Fruit fly (Drosophila melanogaster) whole organism, adult: Measurements from ENCODE around the gene slpr.

Source experiments
- CG11617 ChIP-seq: fragments of 200-800 bp; sonication (Bioruptor generic); optimal IDR thresholded peaks from 2 replicates; lab custom pipeline; 2017; ENCODE audit warnings: mild to moderate bottlenecking, missing biosample characterization, missing genetic modification reagents, missing genetic modification characterization
- CG12768 ChIP-seq: fragments of 200-800 bp; sonication (Bioruptor generic); optimal IDR thresholded peaks from 2 replicates; lab custom pipeline; 2017; ENCODE audit warnings: missing biosample characterization, missing genetic modification characterization, mild to moderate bottlenecking, moderate library complexity, missing genetic modification reagents
- CG14711 ChIP-seq: fragments of 200-800 bp; sonication (Bioruptor generic); optimal IDR thresholded peaks from 2 replicates; lab custom pipeline; 2018; ENCODE audit warnings: missing biosample characterization, mild to moderate bottlenecking, missing genetic modification characterization, moderate library complexity
- CG1620 ChIP-seq: fragments of 200-800 bp; sonication (Bioruptor generic); optimal IDR thresholded peaks from 2 replicates; lab custom pipeline; 2016; ENCODE audit warnings: missing biosample characterization, missing genetic modification characterization
- CG33017 ChIP-seq: fragments of 200-800 bp; sonication (Bioruptor generic); optimal IDR thresholded peaks from 2 replicates; lab custom pipeline; 2018; ENCODE audit warnings: missing biosample characterization, mild to moderate bottlenecking, missing genetic modification characterization, moderate library complexity
- CG5204 ChIP-seq: fragments of 200-800 bp; sonication (Bioruptor generic); optimal IDR thresholded peaks from 2 replicates; lab custom pipeline; 2016; ENCODE audit warnings: missing biosample characterization, missing genetic modification characterization
- CG7045 ChIP-seq: fragments of 200-800 bp; sonication (Bioruptor generic); optimal IDR thresholded peaks from 2 replicates; lab custom pipeline; 2017; ENCODE audit warnings: missing biosample characterization, mild to moderate bottlenecking, missing genetic modification characterization
- CG7101 ChIP-seq: fragments of 200-800 bp; sonication (Bioruptor generic); optimal IDR thresholded peaks from 2 replicates; lab custom pipeline; 2018; ENCODE audit warnings: missing biosample characterization, mild to moderate bottlenecking, missing genetic modification characterization, moderate library complexity
- Clk ChIP-seq: fragments of 200-800 bp; sonication (Bioruptor generic); optimal IDR thresholded peaks from 2 replicates; lab custom pipeline; 2017; ENCODE audit warnings: missing biosample characterization, missing genetic modification characterization
- Crg-1 ChIP-seq: fragments of 200-800 bp; sonication (Bioruptor generic); optimal IDR thresholded peaks from 2 replicates; lab custom pipeline; 2016; ENCODE audit warnings: missing biosample characterization, missing genetic modification characterization
- Hr96 ChIP-seq: fragments of 200-800 bp; sonication (Bioruptor generic); optimal IDR thresholded peaks from 2 replicates; lab custom pipeline; 2016; ENCODE audit warnings: missing biosample characterization, missing genetic modification characterization
- Mnt ChIP-seq: fragments of 200-800 bp; sonication (Bioruptor generic); optimal IDR thresholded peaks from 2 replicates; lab custom pipeline; 2016; ENCODE audit warnings: missing biosample characterization, mild to moderate bottlenecking, missing genetic modification characterization
- bab1 ChIP-seq: fragments of 200-800 bp; sonication (Bioruptor generic); optimal IDR thresholded peaks from 3 replicates; lab custom pipeline; 2019; ENCODE audit warnings: missing biosample characterization, mild to moderate bottlenecking, missing genetic modification characterization, moderate library complexity
- cic ChIP-seq: fragments of 200-800 bp; sonication (Bioruptor generic); optimal IDR thresholded peaks from 2 replicates; lab custom pipeline; 2017; ENCODE audit warnings: missing biosample characterization, mild to moderate bottlenecking, missing genetic modification characterization, moderate library complexity
- cnc ChIP-seq, 2 experiments: fragments of >200 bp; optimal IDR thresholded peaks; 2 replicates each; lab custom pipeline; 2017
- kay ChIP-seq: fragments of 200-800 bp; sonication (Bioruptor generic); peaks from one replicate; lab custom pipeline; 2016; ENCODE audit warnings: missing biosample characterization, missing genetic modification characterization, borderline replicate concordance
- ovo ChIP-seq: fragments of 200-800 bp; sonication (Bioruptor generic); optimal IDR thresholded peaks from 2 replicates; lab custom pipeline; 2016; ENCODE audit warnings: missing biosample characterization, missing genetic modification characterization
- pad ChIP-seq: fragments of 200-800 bp; sonication (Bioruptor generic); optimal IDR thresholded peaks from 3 replicates; lab custom pipeline; 2017; ENCODE audit warnings: missing biosample characterization, missing genetic modification characterization, mild to moderate bottlenecking, moderate library complexity, missing genetic modification reagents
- tj ChIP-seq: fragments of 200-800 bp; sonication (Bioruptor generic); optimal IDR thresholded peaks from 3 replicates; lab custom pipeline; 2017; ENCODE audit warnings: missing biosample characterization, mild to moderate bottlenecking, missing genetic modification characterization, moderate library complexity
- toe ChIP-seq: fragments of 200-800 bp; sonication (Bioruptor generic); optimal IDR thresholded peaks from 2 replicates; lab custom pipeline; 2016; ENCODE audit warnings: missing biosample characterization, missing genetic modification characterization

Gene slpr

dm6 chrX:8198935-8199580 is 22.1 kb upstream of the slpr start:
- no peak for TF ChIP-seq CG7101 (tag; lab: Kevin White, UChicago)
- TF ChIP-seq CG33017 (tag; lab: Kevin White, UChicago) = no peak
- TF ChIP-seq Hr96 = no peak
- TF ChIP-seq CG14711 (tag; lab: Kevin White, UChicago) = no peak
- no peak for TF ChIP-seq toe
- no peak for TF ChIP-seq CG11617
- TF ChIP-seq tj (GFP tag; lab: Kevin White, UChicago) = peak; percentile 84
- TF ChIP-seq CG5204 (GFP tag; lab: Kevin White, UChicago) = no peak
- TF ChIP-seq Crg-1 (GFP tag; lab: Kevin White, UChicago) = no peak
- TF ChIP-seq ovo (GFP tag; lab: Kevin White, UChicago) = no peak
- TF ChIP-seq Clk (GFP tag; lab: Kevin White, UChicago) = no peak
- no peak for TF ChIP-seq bab1 (GFP tag; lab: Kevin White, UChicago)
- TF ChIP-seq CG1620 (GFP tag; lab: Kevin White, UChicago) = no peak
- TF ChIP-seq CG7045 = peak; percentile 24
- TF ChIP-seq cnc (optimal IDR thresholded peaks at IDR 0.05; lab: Kevin White, UChicago) = no peak
- TF ChIP-seq cic = peak; percentile 36
- TF ChIP-seq kay (GFP tag; lab: Kevin White, UChicago) = peak; percentile 31
- no peak for TF ChIP-seq pad (GFP tag; lab: Kevin White, UChicago)
- TF ChIP-seq Mnt (GFP tag; lab: Kevin White, UChicago) = peak; percentile 51
- TF ChIP-seq CG12768 = no peak

- TF ChIP-seq CG12768 (no peak), CG33017 (tag; lab: Kevin White, UChicago) (no peak), CG7101 (tag; lab: Kevin White, UChicago) (no peak), bab1 (GFP tag; lab: Kevin White, UChicago) (no peak), tj (GFP tag; lab: Kevin White, UChicago) (no peak), cnc (optimal IDR thresholded peaks at IDR 0.05; lab: Kevin White, UChicago) (no peak)
These were observed 19.7 kb upstream of the slpr start for dm6 chrX:8196598-8197228.

DNA sequence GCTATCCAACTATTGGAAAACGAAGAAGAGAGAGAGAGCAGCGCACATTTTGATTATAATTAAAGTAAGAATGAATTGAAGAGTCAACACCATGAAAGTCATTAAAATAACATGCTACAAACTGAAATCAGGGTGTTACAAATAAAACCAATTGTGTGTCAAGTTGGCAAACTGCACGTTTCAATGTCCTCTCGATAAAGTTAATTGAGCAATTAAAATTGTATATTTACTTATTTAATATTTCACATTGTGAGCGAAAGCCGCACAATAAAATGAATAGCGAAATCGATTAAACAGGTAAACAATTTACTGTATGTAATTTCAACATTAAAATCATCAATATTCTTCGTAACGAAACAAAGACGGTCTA is 19.2 kb upstream of the slpr start:
- TF ChIP-seq CG5204 (GFP tag; lab: Kevin White, UChicago) (no peak), bab1 (GFP tag; lab: Kevin White, UChicago) (no peak), pad (GFP tag; lab: Kevin White, UChicago) (no peak), cic (no peak)

- no peak for TF ChIP-seq tj (GFP tag; lab: Kevin White, UChicago)
- TF ChIP-seq toe = no peak
- no peak for TF ChIP-seq Mnt (GFP tag; lab: Kevin White, UChicago)
- TF ChIP-seq Hr96 = no peak
- TF ChIP-seq cnc (optimal IDR thresholded peaks at IDR 0.05; lab: Kevin White, UChicago) = no peak
- no peak for TF ChIP-seq Clk (GFP tag; lab: Kevin White, UChicago)
- TF ChIP-seq CG33017 (tag; lab: Kevin White, UChicago) = no peak
- no peak for TF ChIP-seq CG1620 (GFP tag; lab: Kevin White, UChicago)
- TF ChIP-seq Crg-1 (GFP tag; lab: Kevin White, UChicago) = no peak
- TF ChIP-seq kay (GFP tag; lab: Kevin White, UChicago) = no peak
- TF ChIP-seq CG14711 (tag; lab: Kevin White, UChicago) = no peak
- no peak for TF ChIP-seq CG7101 (tag; lab: Kevin White, UChicago)
- TF ChIP-seq CG11617 = no peak
- no peak for TF ChIP-seq CG7045
- no peak for TF ChIP-seq ovo (GFP tag; lab: Kevin White, UChicago)
- TF ChIP-seq bab1 (GFP tag; lab: Kevin White, UChicago) = no peak
- TF ChIP-seq CG12768 = no peak
These were observed 18.6 kb upstream of the slpr start for dm6 chrX:8195449-8196156.

DNA sequence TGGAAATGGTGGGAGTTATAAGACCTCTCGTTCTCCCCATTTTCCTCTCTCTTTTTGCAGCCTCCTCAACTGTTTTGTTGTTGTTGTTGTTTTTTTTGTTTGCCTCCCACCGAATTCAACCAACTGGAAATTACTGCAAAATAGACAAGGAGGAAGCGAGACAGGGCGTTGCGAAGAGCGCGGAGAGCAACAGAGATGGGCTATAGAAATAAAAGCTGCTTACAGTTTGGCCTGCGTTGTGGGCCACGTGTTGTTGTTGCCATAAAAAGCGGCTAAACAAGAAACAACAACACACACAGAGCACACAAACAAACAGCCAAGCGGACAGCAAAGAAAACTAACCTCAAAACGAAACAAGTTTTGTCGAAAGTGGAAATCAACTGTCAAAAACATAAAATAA is 17.6 kb upstream of the slpr start:
- no peak for TF ChIP-seq ovo (GFP tag; lab: Kevin White, UChicago)
- no peak for TF ChIP-seq CG5204 (GFP tag; lab: Kevin White, UChicago)
- no peak for TF ChIP-seq Hr96
- TF ChIP-seq Clk (GFP tag; lab: Kevin White, UChicago) = no peak
- no peak for TF ChIP-seq Mnt (GFP tag; lab: Kevin White, UChicago)
- no peak for TF ChIP-seq CG11617
- TF ChIP-seq bab1 (GFP tag; lab: Kevin White, UChicago) = no peak
- TF ChIP-seq CG12768 = no peak
- TF ChIP-seq CG14711 (tag; lab: Kevin White, UChicago) = no peak
- no peak for TF ChIP-seq cic
- no peak for TF ChIP-seq kay (GFP tag; lab: Kevin White, UChicago)
- no peak for TF ChIP-seq Crg-1 (GFP tag; lab: Kevin White, UChicago)
- TF ChIP-seq CG7045 = no peak
- no peak for TF ChIP-seq CG33017 (tag; lab: Kevin White, UChicago)
- no peak for TF ChIP-seq CG1620 (GFP tag; lab: Kevin White, UChicago)
- no peak for TF ChIP-seq CG7101 (tag; lab: Kevin White, UChicago)
- TF ChIP-seq toe = no peak
